Worm (Caenorhabditis elegans) whole organism, late embryonic: Measurements from ENCODE around the gene nfm-1.

Experiments used
- ama-1 ChIP-seq: fragments of 150-350 bp; optimal IDR thresholded peaks from 2 replicates; lab custom pipeline; 2014
- ceh-30 ChIP-seq: fragments of 150-350 bp; optimal IDR thresholded peaks from 2 replicates; lab custom pipeline; 2014; ENCODE audit warnings: missing biosample characterization, missing genetic modification characterization
- ceh-45 ChIP-seq: fragments of 200-800 bp; sonication (Bioruptor generic); IDR thresholded peaks from 2 replicates; pipeline ENCODE4 v1.3.6; 2022; ENCODE audit warnings: missing genetic modification reagents, missing genetic modification characterization, missing compliant biosample characterization
- nhr-11 ChIP-seq: fragments of 150-350 bp; optimal IDR thresholded peaks from 2 replicates; lab custom pipeline; 2014; ENCODE audit warnings: missing biosample characterization, missing genetic modification characterization

- TF ChIP-seq nhr-11 (no peak), ama-1 (lab: Kevin White, UChicago) (no peak), ceh-30 (no peak), ceh-45 (no peak)
Observed at ce11 chrIII:6110187-6110586, 49.1 kb upstream of the nfm-1 start.
